Worm (Caenorhabditis elegans) whole organism, early embryonic: ENCODE data around the gene Y57A10C.10.

Experiments used
- B0310.2 ChIP-seq: sonication (generic microtip); optimal IDR thresholded peaks from 2 replicates; lab custom pipeline; 2016; ENCODE audit warnings: mild to moderate bottlenecking, missing genetic modification characterization, missing compliant biosample characterization
- F13C5.2 ChIP-seq: sonication (generic microtip); optimal IDR thresholded peaks from 2 replicates; lab custom pipeline; 2017; ENCODE audit warnings: mild to moderate bottlenecking, missing genetic modification characterization, inconsistent platforms, missing compliant biosample characterization
- ama-1 ChIP-seq: fragments of 150-350 bp; optimal IDR thresholded peaks from 2 replicates; lab custom pipeline; 2014
- flt-1 ChIP-seq: fragments of 200-800 bp; sonication (Bioruptor generic); IDR thresholded peaks from 2 replicates; pipeline ENCODE4 v1.3.6; 2022; ENCODE audit warnings: missing genetic modification characterization, missing compliant biosample characterization
- hmg-4 ChIP-seq: fragments of 200-800 bp; sonication (Bioruptor generic); optimal IDR thresholded peaks from 2 replicates; lab custom pipeline; 2018; ENCODE audit warnings: mild to moderate bottlenecking, missing genetic modification characterization, missing compliant biosample characterization
- hnd-1 ChIP-seq: sonication (generic microtip); optimal IDR thresholded peaks from 2 replicates; lab custom pipeline; 2016; ENCODE audit warnings: missing genetic modification characterization, missing compliant biosample characterization
- pes-1 ChIP-seq: fragments of 200-800 bp; sonication (Bioruptor generic); IDR thresholded peaks from 2 replicates; pipeline ENCODE4 v1.3.6; 2022; ENCODE audit warnings: missing genetic modification reagents, missing genetic modification characterization, missing compliant biosample characterization
- tbx-11 ChIP-seq: fragments of 200-800 bp; sonication (Bioruptor generic); IDR thresholded peaks from 2 replicates; pipeline ENCODE4 v1.3.6; 2022; ENCODE audit warnings: missing genetic modification characterization, missing compliant biosample characterization
- tbx-37 ChIP-seq: fragments of 200-800 bp; sonication (Bioruptor generic); conservative IDR thresholded peaks from 2 replicates; pipeline ENCODE4 v1.3.6; 2022; ENCODE audit warnings: missing genetic modification reagents, missing genetic modification characterization, missing compliant biosample characterization
- tra-4 ChIP-seq: sonication (generic microtip); optimal IDR thresholded peaks from 2 replicates; lab custom pipeline; 2017; ENCODE audit warnings: missing genetic modification characterization, missing compliant biosample characterization

ce11 chrII:12425644-12426222, 15.3 kb downstream of the Y57A10C.10 start, which contains the start of gene daf-22:
- TF ChIP-seq flt-1 (GFP tag; lab: Robert Waterston, UW) = no peak
- TF ChIP-seq tbx-11 = no peak
- TF ChIP-seq hnd-1 (tag; lab: Kevin White, UChicago) = no peak
- TF ChIP-seq ama-1 (lab: Kevin White, UChicago) = no peak
- no peak for TF ChIP-seq pes-1
- TF ChIP-seq tbx-37 (GFP tag; lab: Robert Waterston, UW) = no peak
- no peak for TF ChIP-seq F13C5.2 (tag; lab: Kevin White, UChicago)
- TF ChIP-seq hmg-4 = no peak
- TF ChIP-seq tra-4 (tag; lab: Kevin White, UChicago) = no peak
- TF ChIP-seq B0310.2 (tag; lab: Kevin White, UChicago) = no peak
